Worm (Caenorhabditis elegans) whole organism, L1 larva: Measurements from ENCODE around the gene frpr-17.

ENCODE experiments used
- C04F5.9 ChIP-seq: sonication (generic microtip); optimal IDR thresholded peaks from 2 replicates; lab custom pipeline; 2016; ENCODE audit warnings: missing genetic modification characterization, missing compliant biosample characterization
- C16A3.4 ChIP-seq: fragments of 150-350 bp; optimal IDR thresholded peaks from 2 replicates; lab custom pipeline; 2014; ENCODE audit warnings: missing biosample characterization, missing genetic modification characterization
- F16B12.6 ChIP-seq: fragments of 150-350 bp; optimal IDR thresholded peaks from 2 replicates; lab custom pipeline; 2014; ENCODE audit warnings: missing biosample characterization, missing genetic modification characterization
- Y116A8C.19 ChIP-seq: sonication (generic microtip); optimal IDR thresholded peaks from 2 replicates; lab custom pipeline; 2016; ENCODE audit warnings: missing compliant biosample characterization, missing genetic modification characterization, borderline replicate concordance
- aha-1 ChIP-seq: fragments of 150-350 bp; optimal IDR thresholded peaks from 2 replicates; lab custom pipeline; 2014; ENCODE audit warnings: missing biosample characterization, missing genetic modification characterization
- ama-1 ChIP-seq: fragments of 150-350 bp; optimal IDR thresholded peaks from 2 replicates; lab custom pipeline; 2014
- blmp-1 ChIP-seq: fragments of 150-350 bp; optimal IDR thresholded peaks from 2 replicates; lab custom pipeline; 2014; ENCODE audit warnings: missing biosample characterization, missing genetic modification characterization
- ceh-63 ChIP-seq: fragments of 200-800 bp; sonication (Bioruptor generic); optimal IDR thresholded peaks from 2 replicates; lab custom pipeline; 2018; ENCODE audit warnings: mild to moderate bottlenecking, missing genetic modification characterization, missing compliant biosample characterization
- ceh-8 ChIP-seq: fragments of 200-800 bp; sonication (Bioruptor generic); optimal IDR thresholded peaks from 2 replicates; lab custom pipeline; 2018; ENCODE audit warnings: mild to moderate bottlenecking, missing genetic modification characterization, moderate library complexity, missing compliant biosample characterization
- ceh-90 ChIP-seq: sonication (generic microtip); optimal IDR thresholded peaks from 2 replicates; lab custom pipeline; 2016; ENCODE audit warnings: missing genetic modification characterization, missing compliant biosample characterization
- ces-1 ChIP-seq: fragments of 150-350 bp; optimal IDR thresholded peaks from 2 replicates; lab custom pipeline; 2014; ENCODE audit warnings: missing biosample characterization, missing genetic modification reagents, missing genetic modification characterization
- dpl-1 ChIP-seq, 3 experiments: fragments of 150-350 bp in 2 of 3; sonication (generic microtip) in 1 of 3; optimal IDR thresholded peaks; 2 replicates each; lab custom pipeline; 2014 to 2017; ENCODE audit warnings: missing biosample characterization in 3 of 3, missing genetic modification characterization in 3 of 3, missing genetic modification reagents in 3 of 3
- efl-3 ChIP-seq: fragments of 200-800 bp; sonication (Bioruptor generic); optimal IDR thresholded peaks from 2 replicates; lab custom pipeline; 2018; ENCODE audit warnings: mild to moderate bottlenecking, missing genetic modification characterization, missing compliant biosample characterization
- elt-3 ChIP-seq, 6 experiments: fragments of 150-350 bp in 1 of 6; sonication (generic microtip); optimal IDR thresholded peaks; 2 replicates each; lab custom pipeline; 2017 to 2018; ENCODE audit warnings: missing biosample characterization in 6 of 6, missing genetic modification characterization in 6 of 6, inconsistent platforms in 1 of 6
- fkh-10 ChIP-seq: sonication (generic microtip); optimal IDR thresholded peaks from 2 replicates; lab custom pipeline; 2017; ENCODE audit warnings: missing biosample characterization, missing genetic modification reagents, missing genetic modification characterization
- grh-1 ChIP-seq: fragments of 200-800 bp; sonication (Bioruptor generic); IDR thresholded peaks from 2 replicates; pipeline ENCODE4 v1.3.6; 2022; ENCODE audit warnings: missing genetic modification reagents, missing genetic modification characterization, missing compliant biosample characterization
- hlh-17 ChIP-seq: fragments of 200-800 bp; sonication (Bioruptor generic); optimal IDR thresholded peaks from 2 replicates; lab custom pipeline; 2018; ENCODE audit warnings: missing genetic modification characterization, mild to moderate bottlenecking, missing compliant biosample characterization, moderate library complexity, borderline replicate concordance
- hlh-4 ChIP-seq: sonication (generic microtip); optimal IDR thresholded peaks from 2 replicates; lab custom pipeline; 2016; ENCODE audit warnings: mild to moderate bottlenecking, missing genetic modification characterization, missing compliant biosample characterization
- hpl-2 ChIP-seq: fragments of 150-350 bp; optimal IDR thresholded peaks from 2 replicates; lab custom pipeline; 2014; ENCODE audit warnings: missing biosample characterization, missing genetic modification reagents, missing genetic modification characterization
- irx-1 ChIP-seq: sonication (generic microtip); optimal IDR thresholded peaks from 2 replicates; lab custom pipeline; 2016; ENCODE audit warnings: missing genetic modification characterization, missing compliant biosample characterization
- lin-14 ChIP-seq: fragments of 200-800 bp; sonication (Bioruptor generic); optimal IDR thresholded peaks from 2 replicates; lab custom pipeline; 2018; ENCODE audit warnings: mild to moderate bottlenecking, missing genetic modification characterization, moderate library complexity, missing compliant biosample characterization
- lin-15B ChIP-seq: fragments of 150-350 bp; sonication (generic microtip); optimal IDR thresholded peaks from 3 replicates; lab custom pipeline; 2014; ENCODE audit warnings: missing biosample characterization, missing genetic modification characterization
- lin-35 ChIP-seq, 2 experiments: fragments of 150-350 bp; optimal IDR thresholded peaks; 2 replicates each; lab custom pipeline; 2014; ENCODE audit warnings: missing biosample characterization in 2 of 2, missing genetic modification characterization in 2 of 2, missing genetic modification reagents in 2 of 2
- lir-3 ChIP-seq: sonication (generic microtip); optimal IDR thresholded peaks from 2 replicates; lab custom pipeline; 2016; ENCODE audit warnings: mild to moderate bottlenecking, missing genetic modification characterization, moderate library complexity, missing compliant biosample characterization; ENCODE audit not compliant: poor library complexity
- lsy-2 ChIP-seq, 2 experiments: fragments of 150-350 bp; optimal IDR thresholded peaks; 2 replicates each; lab custom pipeline; 2014; ENCODE audit warnings: missing biosample characterization in 2 of 2, missing genetic modification characterization in 2 of 2
- mdl-1 ChIP-seq, 2 experiments: fragments of 150-350 bp; optimal IDR thresholded peaks; 2 replicates each; lab custom pipeline; 2014 to 2017; ENCODE audit warnings: missing biosample characterization in 2 of 2, missing genetic modification characterization in 2 of 2, inconsistent platforms in 1 of 2
- nhr-11 ChIP-seq: fragments of 150-350 bp; optimal IDR thresholded peaks from 2 replicates; lab custom pipeline; 2014; ENCODE audit warnings: missing biosample characterization, missing genetic modification characterization
- nhr-237 ChIP-seq: fragments of 150-350 bp; optimal IDR thresholded peaks from 2 replicates; lab custom pipeline; 2014; ENCODE audit warnings: missing biosample characterization, missing genetic modification characterization
- nhr-47 ChIP-seq: sonication (generic microtip); optimal IDR thresholded peaks from 2 replicates; lab custom pipeline; 2016; ENCODE audit warnings: mild to moderate bottlenecking, missing genetic modification characterization, moderate library complexity, missing compliant biosample characterization
- nhr-71 ChIP-seq: sonication (generic microtip); optimal IDR thresholded peaks from 2 replicates; lab custom pipeline; 2016; ENCODE audit warnings: mild to moderate bottlenecking, missing genetic modification characterization, moderate library complexity, missing compliant biosample characterization
- nhr-76 ChIP-seq: sonication (generic microtip); optimal IDR thresholded peaks from 2 replicates; lab custom pipeline; 2017; ENCODE audit warnings: missing biosample characterization, missing genetic modification characterization
- nhr-77 ChIP-seq: fragments of 150-350 bp; optimal IDR thresholded peaks from 2 replicates; lab custom pipeline; 2014; ENCODE audit warnings: missing biosample characterization, missing genetic modification characterization
- nhr-90 ChIP-seq: sonication (generic microtip); optimal IDR thresholded peaks from 2 replicates; lab custom pipeline; 2016; ENCODE audit warnings: mild to moderate bottlenecking, missing genetic modification characterization, missing compliant biosample characterization; ENCODE audit not compliant: poor library complexity
- pax-3 ChIP-seq: fragments of 200-800 bp; sonication (Bioruptor generic); optimal IDR thresholded peaks from 2 replicates; lab custom pipeline; 2018; ENCODE audit warnings: mild to moderate bottlenecking, missing genetic modification characterization, moderate library complexity, missing compliant biosample characterization
- skn-1 ChIP-seq: fragments of 150-350 bp; optimal IDR thresholded peaks from 2 replicates; lab custom pipeline; 2014; ENCODE audit warnings: missing biosample characterization, missing genetic modification characterization
- snu-23 ChIP-seq: sonication (generic microtip); optimal IDR thresholded peaks from 2 replicates; lab custom pipeline; 2016; ENCODE audit warnings: missing genetic modification characterization, missing compliant biosample characterization
- sox-4 ChIP-seq: sonication (generic microtip); optimal IDR thresholded peaks from 2 replicates; lab custom pipeline; 2016; ENCODE audit warnings: missing genetic modification characterization, missing compliant biosample characterization
- swsn-7 ChIP-seq: sonication (generic microtip); optimal IDR thresholded peaks from 2 replicates; lab custom pipeline; 2016; ENCODE audit warnings: missing genetic modification characterization, missing compliant biosample characterization
- tbx-2 ChIP-seq: sonication (generic microtip); optimal IDR thresholded peaks from 2 replicates; lab custom pipeline; 2016; ENCODE audit warnings: missing genetic modification characterization, missing compliant biosample characterization
- unc-130 ChIP-seq: fragments of 150-350 bp; optimal IDR thresholded peaks from 2 replicates; lab custom pipeline; 2017; ENCODE audit warnings: missing biosample characterization, missing genetic modification characterization, inconsistent platforms
- unc-86 ChIP-seq: sonication (generic microtip); optimal IDR thresholded peaks from 2 replicates; lab custom pipeline; 2016; ENCODE audit warnings: missing genetic modification characterization, missing compliant biosample characterization
- xbp-1 ChIP-seq: sonication (generic microtip); optimal IDR thresholded peaks from 2 replicates; lab custom pipeline; 2016; ENCODE audit warnings: missing genetic modification characterization, missing compliant biosample characterization
- ztf-4 ChIP-seq: fragments of 150-350 bp; optimal IDR thresholded peaks from 2 replicates; lab custom pipeline; 2014; ENCODE audit warnings: missing biosample characterization, missing genetic modification characterization

frpr-17 gene

DNA sequence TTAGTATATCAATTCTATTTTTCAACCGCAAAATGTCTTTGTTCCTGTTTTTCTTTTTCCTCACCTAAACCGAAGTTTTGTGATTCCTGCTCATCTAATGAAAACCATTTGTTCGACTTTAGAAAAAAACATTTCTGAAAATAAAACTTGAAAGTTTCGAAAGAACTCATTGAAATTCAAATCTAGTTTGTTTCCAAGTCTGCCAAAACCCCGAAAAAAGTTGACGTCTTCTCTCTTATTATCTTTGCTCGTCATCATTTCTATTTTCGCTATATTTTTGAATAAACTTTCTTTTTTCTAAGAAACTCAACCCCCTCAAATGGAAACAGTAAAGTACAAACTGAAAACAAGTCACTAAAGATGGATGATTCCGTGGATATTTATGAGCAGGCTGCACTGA is at the start of gene frpr-17:
frpr-17 (plus strand) TSS at position 301 of the 400 bp plus-strand sequence.
- TF ChIP-seq nhr-71 (no peak), irx-1 (tag; lab: Kevin White, UChicago) (no peak), lin-35 (GFP tag; optimal IDR thresholded peaks at IDR 0.05; lab: Kevin White, UChicago) (no peak), tbx-2 (tag; lab: Kevin White, UChicago) (no peak), nhr-11 (tag; lab: Kevin White, UChicago) (no peak), mdl-1 (tag; optimal IDR thresholded peaks at IDR 0.05; lab: Kevin White, UChicago) (no peak), fkh-10 (GFP tag; lab: Kevin White, UChicago) (no peak)

DNA sequence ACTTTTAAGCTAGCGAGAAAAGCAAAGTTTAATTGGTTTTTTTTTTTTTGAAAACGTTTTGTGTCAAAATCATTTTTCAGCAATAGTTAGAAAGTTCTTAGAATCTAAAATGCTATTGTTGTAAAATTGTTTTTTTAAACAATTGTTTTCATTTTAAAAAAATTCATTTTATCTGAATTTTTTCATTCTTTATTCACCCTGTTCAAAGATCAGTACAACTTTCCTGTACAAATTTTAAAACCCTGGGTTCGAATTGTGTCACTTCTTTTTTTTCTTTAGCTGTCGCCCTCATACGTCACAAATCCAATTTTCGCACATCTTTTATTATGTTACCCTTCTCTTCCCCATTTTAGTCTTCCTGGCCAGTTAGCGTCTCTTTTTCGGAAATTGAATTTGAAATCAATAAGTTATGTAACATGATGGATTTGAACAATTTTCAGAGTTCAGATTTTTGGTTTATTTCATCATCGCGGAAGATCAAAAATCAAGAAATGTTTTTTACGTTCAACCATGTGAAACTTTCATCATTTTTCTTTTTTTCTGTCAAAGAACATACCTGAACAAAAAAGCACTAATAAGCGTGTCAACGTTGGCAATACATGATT is 49.1 kb upstream of the frpr-17 start:
- TF ChIP-seq sox-4 (tag; lab: Kevin White, UChicago), result no peak
- peak; percentile 9 to 15 for TF ChIP-seq lsy-2 (tag; optimal IDR thresholded peaks at IDR 0.05; lab: Kevin White, UChicago)
- no peak for TF ChIP-seq nhr-90
- no peak for TF ChIP-seq xbp-1 (tag; lab: Kevin White, UChicago)
- peak; percentile 98 for TF ChIP-seq fkh-10 (GFP tag; lab: Kevin White, UChicago)
- no peak for TF ChIP-seq dpl-1 (GFP tag; optimal IDR thresholded peaks at IDR 0.05; lab: Kevin White, UChicago)
- TF ChIP-seq nhr-77 (tag; lab: Kevin White, UChicago), result no peak
- TF ChIP-seq lin-15B, result no peak
- no peak for TF ChIP-seq unc-130 (tag; lab: Kevin White, UChicago)
- TF ChIP-seq ceh-8 (GFP tag; lab: Kevin White, UChicago), result peak; percentile 47
- no peak for TF ChIP-seq hpl-2 (GFP tag; lab: Kevin White, UChicago)
- TF ChIP-seq nhr-47 (tag; lab: Kevin White, UChicago), result peak; percentile 50
- TF ChIP-seq ztf-4 (tag; lab: Kevin White, UChicago), result no peak
- no peak for TF ChIP-seq elt-3 (tag; optimal IDR thresholded peaks at IDR 0.05; lab: Kevin White, UChicago)
- TF ChIP-seq hlh-4 (tag; lab: Kevin White, UChicago), result no peak
- no peak for TF ChIP-seq ceh-90 (tag; lab: Kevin White, UChicago)
- no peak for TF ChIP-seq hlh-17 (GFP tag; lab: Kevin White, UChicago)
- no peak for TF ChIP-seq ama-1
- no peak for TF ChIP-seq Y116A8C.19 (tag; lab: Kevin White, UChicago)
- no peak for TF ChIP-seq snu-23 (GFP tag; lab: Kevin White, UChicago)
- no peak for TF ChIP-seq tbx-2 (tag; lab: Kevin White, UChicago)
- TF ChIP-seq grh-1 (GFP tag; lab: Robert Waterston, UW), result no peak
- TF ChIP-seq pax-3, result no peak
- TF ChIP-seq lir-3 (tag; lab: Kevin White, UChicago), result no peak
- no peak for TF ChIP-seq skn-1 (tag; lab: Kevin White, UChicago)
- peak; percentile 28 for TF ChIP-seq swsn-7 (tag; lab: Kevin White, UChicago)
- no peak for TF ChIP-seq ceh-63 (GFP tag; lab: Kevin White, UChicago)
- no peak for TF ChIP-seq F16B12.6
- no peak for TF ChIP-seq C16A3.4 (tag; lab: Kevin White, UChicago)
- TF ChIP-seq blmp-1 (tag; lab: Kevin White, UChicago), result no peak
- TF ChIP-seq nhr-237 (tag; lab: Kevin White, UChicago), result no peak
- peak; percentile 98 for TF ChIP-seq ces-1 (GFP tag; lab: Kevin White, UChicago)
- no peak for TF ChIP-seq aha-1 (tag; lab: Kevin White, UChicago)
- peak; percentile 60 for TF ChIP-seq nhr-71
- no peak for TF ChIP-seq efl-3
- no peak for TF ChIP-seq nhr-76 (tag; lab: Kevin White, UChicago)
- TF ChIP-seq C04F5.9 (tag; lab: Kevin White, UChicago), result no peak
- TF ChIP-seq lin-14, result peak; percentile 91
- no peak for TF ChIP-seq unc-86 (tag; lab: Kevin White, UChicago)
